Fruit fly (Drosophila melanogaster) whole organism, embryonic: ENCODE measurements around the gene CG31752.

Source experiments
- Adf1 ChIP-seq: fragments of 200-800 bp; sonication (Bioruptor generic); IDR thresholded peaks from 2 replicates; pipeline ENCODE4 v1.3.6; 2022; ENCODE audit warnings: missing biosample characterization, missing genetic modification characterization
- Atf6 ChIP-seq: fragments of 200-800 bp; sonication (Bioruptor generic); IDR thresholded peaks from 2 replicates; pipeline ENCODE4 v1.3.6; 2022; ENCODE audit warnings: missing biosample characterization, missing genetic modification characterization
- Bgb ChIP-seq: fragments of 200-800 bp; sonication (Bioruptor generic); IDR thresholded peaks from 2 replicates; pipeline ENCODE4 v1.3.6; 2022; ENCODE audit warnings: missing biosample characterization, missing genetic modification characterization; ENCODE audit not compliant: partially characterized antibody
- CG10565 ChIP-seq: fragments of 200-800 bp; sonication (Bioruptor generic); optimal IDR thresholded peaks from 3 replicates; lab custom pipeline; 2016; ENCODE audit warnings: missing biosample characterization, mild to moderate bottlenecking, missing genetic modification characterization
- CG11560 ChIP-seq: fragments of 200-800 bp; sonication (Bioruptor generic); IDR thresholded peaks from 3 replicates; pipeline ENCODE4 v1.3.6; 2022; ENCODE audit warnings: missing biosample characterization, missing genetic modification characterization
- CG12942 ChIP-seq: fragments of 200-800 bp; sonication (Bioruptor generic); optimal IDR thresholded peaks from 3 replicates; lab custom pipeline; 2016; ENCODE audit warnings: missing biosample characterization, missing genetic modification characterization
- CG15073 ChIP-seq: fragments of 200-800 bp; sonication (Bioruptor generic); optimal IDR thresholded peaks from 2 replicates; lab custom pipeline; 2016; ENCODE audit warnings: missing biosample characterization, missing genetic modification characterization
- CG15269 ChIP-seq: fragments of 200-800 bp; sonication (Bioruptor generic); optimal IDR thresholded peaks from 2 replicates; lab custom pipeline; 2018; ENCODE audit warnings: missing biosample characterization, mild to moderate bottlenecking, missing genetic modification characterization, moderate library complexity
- CG1603 ChIP-seq: fragments of 200-800 bp; sonication (Bioruptor generic); optimal IDR thresholded peaks from 2 replicates; lab custom pipeline; 2019; ENCODE audit warnings: missing biosample characterization, mild to moderate bottlenecking, missing genetic modification characterization, moderate library complexity
- CG1647 ChIP-seq: fragments of 200-800 bp; sonication (Bioruptor generic); optimal IDR thresholded peaks from 3 replicates; lab custom pipeline; 2016; ENCODE audit warnings: missing biosample characterization, missing genetic modification characterization
- CG18599 ChIP-seq: fragments of 200-800 bp; sonication (Bioruptor generic); optimal IDR thresholded peaks from 3 replicates; lab custom pipeline; 2017; ENCODE audit warnings: missing biosample characterization, missing genetic modification characterization, mild to moderate bottlenecking, moderate library complexity, missing genetic modification reagents
- CG2120 ChIP-seq: fragments of 200-800 bp; sonication (Bioruptor generic); optimal IDR thresholded peaks from 3 replicates; lab custom pipeline; 2016; ENCODE audit warnings: missing biosample characterization, missing genetic modification characterization
- CG30020 ChIP-seq: fragments of 200-800 bp; optimal IDR thresholded peaks from 2 replicates; lab custom pipeline; 2019; ENCODE audit warnings: missing biosample characterization, mild to moderate bottlenecking, missing genetic modification characterization, moderate library complexity
- CG32532 ChIP-seq: fragments of 200-800 bp; sonication (Bioruptor generic); IDR thresholded peaks from 2 replicates; pipeline ENCODE4 v1.3.6; 2022; ENCODE audit warnings: missing biosample characterization, missing genetic modification characterization
- CG32772 ChIP-seq: fragments of 200-800 bp; sonication (Bioruptor generic); IDR thresholded peaks from 2 replicates; pipeline ENCODE4 v1.3.6; 2022; ENCODE audit warnings: missing biosample characterization, missing genetic modification characterization
- CG43689 ChIP-seq: fragments of 200-800 bp; sonication (Bioruptor generic); IDR thresholded peaks from 2 replicates; pipeline ENCODE4 v1.3.6; 2022; ENCODE audit warnings: missing biosample characterization, missing genetic modification characterization
- CG4707 ChIP-seq: fragments of 200-800 bp; sonication (Bioruptor generic); optimal IDR thresholded peaks from 2 replicates; lab custom pipeline; 2018; ENCODE audit warnings: missing biosample characterization, mild to moderate bottlenecking, missing genetic modification characterization, moderate library complexity
- CG4730 ChIP-seq: fragments of 200-800 bp; sonication (Bioruptor generic); IDR thresholded peaks from 2 replicates; pipeline ENCODE4 v1.3.6; 2022; ENCODE audit warnings: missing biosample characterization, missing genetic modification characterization
- CG7839 ChIP-seq: fragments of 200-800 bp; sonication (Bioruptor generic); optimal IDR thresholded peaks from 3 replicates; lab custom pipeline; 2018; ENCODE audit warnings: missing biosample characterization, mild to moderate bottlenecking, missing genetic modification characterization, moderate library complexity
- CrebB ChIP-seq: fragments of 200-800 bp; sonication (Bioruptor generic); optimal IDR thresholded peaks from 3 replicates; lab custom pipeline; 2018; ENCODE audit warnings: missing biosample characterization, mild to moderate bottlenecking, missing genetic modification characterization
- Dip2 ChIP-seq: fragments of 200-800 bp; sonication (Bioruptor generic); IDR thresholded peaks from 2 replicates; pipeline ENCODE4 v1.3.6; 2022; ENCODE audit warnings: missing biosample characterization, missing genetic modification characterization
- GATAe ChIP-seq: fragments of 200-800 bp; sonication (Bioruptor generic); conservative IDR thresholded peaks from 2 replicates; pipeline ENCODE4 v1.3.6; 2022; ENCODE audit warnings: missing biosample characterization, missing genetic modification characterization
- H15 ChIP-seq: fragments of 200-800 bp; sonication (Bioruptor generic); IDR thresholded peaks from 3 replicates; pipeline ENCODE4 v1.3.6; 2022; ENCODE audit warnings: missing biosample characterization, missing genetic modification characterization
- Mad ChIP-seq: fragments of 200-800 bp; sonication (Bioruptor generic); optimal IDR thresholded peaks from 2 replicates; lab custom pipeline; 2016; ENCODE audit warnings: missing biosample characterization, missing genetic modification characterization
- Nf-YB ChIP-seq: fragments of 200-800 bp; sonication (Bioruptor generic); optimal IDR thresholded peaks from 3 replicates; lab custom pipeline; 2019; ENCODE audit warnings: missing biosample characterization, mild to moderate bottlenecking, missing genetic modification characterization, moderate library complexity
- PHDP ChIP-seq: fragments of 200-800 bp; sonication (Bioruptor generic); optimal IDR thresholded peaks from 3 replicates; lab custom pipeline; 2018; ENCODE audit warnings: missing biosample characterization, mild to moderate bottlenecking, missing genetic modification characterization, moderate library complexity
- Pdp1 ChIP-seq, 2 experiments: fragments of 200-800 bp; sonication (Bioruptor generic); optimal IDR thresholded peaks; 3 replicates each; lab custom pipeline; 2016; ENCODE audit warnings: missing biosample characterization in 2 of 2, missing genetic modification characterization in 2 of 2, mild to moderate bottlenecking in 1 of 2, moderate library complexity in 1 of 2
- Taf1 ChIP-seq: fragments of 200-800 bp; sonication (Bioruptor generic); IDR thresholded peaks from 2 replicates; pipeline ENCODE4 v1.3.6; 2022; ENCODE audit warnings: missing biosample characterization, missing genetic modification characterization
- YL-1 ChIP-seq: fragments of 200-800 bp; sonication (Bioruptor generic); optimal IDR thresholded peaks from 3 replicates; lab custom pipeline; 2017; ENCODE audit warnings: missing biosample characterization, mild to moderate bottlenecking, missing genetic modification characterization
- aop ChIP-seq: fragments of 200-800 bp; sonication (Bioruptor generic); IDR thresholded peaks from 2 replicates; pipeline ENCODE4 v1.3.6; 2022; ENCODE audit warnings: missing biosample characterization, missing genetic modification characterization
- ap ChIP-seq: fragments of 200-800 bp; sonication (Bioruptor generic); IDR thresholded peaks from 2 replicates; pipeline ENCODE4 v1.3.6; 2022; ENCODE audit warnings: missing biosample characterization, missing genetic modification characterization
- bigmax ChIP-seq: fragments of 200-800 bp; sonication (Bioruptor generic); optimal IDR thresholded peaks from 2 replicates; lab custom pipeline; 2018; ENCODE audit warnings: missing biosample characterization, mild to moderate bottlenecking, missing genetic modification characterization
- chm ChIP-seq: fragments of 200-800 bp; sonication (Bioruptor generic); IDR thresholded peaks from 2 replicates; pipeline ENCODE4 v1.3.6; 2022; ENCODE audit warnings: missing biosample characterization, missing genetic modification characterization
- en ChIP-seq: fragments of 200-800 bp; sonication (Bioruptor generic); optimal IDR thresholded peaks from 2 replicates; lab custom pipeline; 2016; ENCODE audit warnings: missing biosample characterization, missing genetic modification characterization
- ewg ChIP-seq: fragments of 200-800 bp; sonication (Bioruptor generic); optimal IDR thresholded peaks from 3 replicates; lab custom pipeline; 2017; ENCODE audit warnings: mild to moderate bottlenecking, missing biosample characterization, missing genetic modification reagents, missing genetic modification characterization
- ftz-f1 ChIP-seq: fragments of 200-800 bp; sonication (Bioruptor generic); optimal IDR thresholded peaks from 2 replicates; lab custom pipeline; 2016; ENCODE audit warnings: missing biosample characterization, missing genetic modification characterization
- ham ChIP-seq: fragments of 200-800 bp; sonication (Bioruptor generic); IDR thresholded peaks from 2 replicates; pipeline ENCODE4 v1.3.6; 2022; ENCODE audit warnings: missing biosample characterization, missing genetic modification characterization
- kah ChIP-seq: fragments of 200-800 bp; sonication (Bioruptor generic); optimal IDR thresholded peaks from 2 replicates; lab custom pipeline; 2018; ENCODE audit warnings: missing biosample characterization, mild to moderate bottlenecking, missing genetic modification characterization
- ken ChIP-seq: fragments of 200-800 bp; sonication (Bioruptor generic); IDR thresholded peaks from 3 replicates; pipeline ENCODE4 v1.3.6; 2022; ENCODE audit warnings: missing biosample characterization, missing genetic modification characterization
- kni ChIP-seq: fragments of 200-800 bp; sonication (Bioruptor generic); optimal IDR thresholded peaks from 3 replicates; lab custom pipeline; 2017; ENCODE audit warnings: mild to moderate bottlenecking, missing biosample characterization, missing genetic modification reagents, missing genetic modification characterization
- lab ChIP-seq: fragments of 200-800 bp; sonication (Bioruptor generic); optimal IDR thresholded peaks from 3 replicates; lab custom pipeline; 2017; ENCODE audit warnings: missing biosample characterization, missing genetic modification characterization, mild to moderate bottlenecking, moderate library complexity, missing genetic modification reagents
- lov ChIP-seq, 2 experiments: fragments of 200-800 bp in 1 of 2; fragments of >200 bp in 1 of 2; sonication (Bioruptor generic) in 1 of 2; IDR thresholded peaks in 1 of 2; optimal IDR thresholded peaks in 1 of 2; 2 replicates in 1 of 2; 3 replicates in 1 of 2; pipeline versions ENCODE4 v1.3.6 to Lab custom; 2017 to 2022; ENCODE audit warnings: missing biosample characterization in 1 of 2, missing genetic modification characterization in 1 of 2
- oc ChIP-seq: fragments of 200-800 bp; sonication (Bioruptor generic); optimal IDR thresholded peaks from 2 replicates; lab custom pipeline; 2018; ENCODE audit warnings: missing biosample characterization, mild to moderate bottlenecking, missing genetic modification characterization, moderate library complexity
- shn ChIP-seq: fragments of 200-800 bp; sonication (Bioruptor generic); optimal IDR thresholded peaks from 3 replicates; lab custom pipeline; 2016; ENCODE audit warnings: missing biosample characterization, missing genetic modification characterization
- sna ChIP-seq: fragments of 200-800 bp; sonication (Bioruptor generic); IDR thresholded peaks from 2 replicates; pipeline ENCODE4 v1.3.6; 2022; ENCODE audit warnings: missing biosample characterization, missing genetic modification characterization; ENCODE audit not compliant: partially characterized antibody
- ssp ChIP-seq: fragments of 200-800 bp; sonication (Bioruptor generic); IDR thresholded peaks from 2 replicates; pipeline ENCODE4 v1.3.6; 2022; ENCODE audit warnings: missing biosample characterization, missing genetic modification characterization
- sug ChIP-seq: fragments of 200-800 bp; optimal IDR thresholded peaks from 2 replicates; lab custom pipeline; 2019; ENCODE audit warnings: missing biosample characterization, mild to moderate bottlenecking, missing genetic modification characterization, moderate library complexity
- trem ChIP-seq: fragments of 200-800 bp; optimal IDR thresholded peaks from 3 replicates; lab custom pipeline; 2019; ENCODE audit warnings: missing biosample characterization, mild to moderate bottlenecking, missing genetic modification characterization, moderate library complexity
- z ChIP-seq: fragments of 200-800 bp; sonication (Bioruptor generic); IDR thresholded peaks from 3 replicates; pipeline ENCODE4 v1.3.6; 2022; ENCODE audit warnings: missing biosample characterization, missing genetic modification characterization
- zf30C ChIP-seq: fragments of 200-800 bp; sonication (Bioruptor generic); optimal IDR thresholded peaks from 3 replicates; lab custom pipeline; 2018; ENCODE audit warnings: missing biosample characterization, mild to moderate bottlenecking, missing genetic modification characterization

CG31752 gene

DNA sequence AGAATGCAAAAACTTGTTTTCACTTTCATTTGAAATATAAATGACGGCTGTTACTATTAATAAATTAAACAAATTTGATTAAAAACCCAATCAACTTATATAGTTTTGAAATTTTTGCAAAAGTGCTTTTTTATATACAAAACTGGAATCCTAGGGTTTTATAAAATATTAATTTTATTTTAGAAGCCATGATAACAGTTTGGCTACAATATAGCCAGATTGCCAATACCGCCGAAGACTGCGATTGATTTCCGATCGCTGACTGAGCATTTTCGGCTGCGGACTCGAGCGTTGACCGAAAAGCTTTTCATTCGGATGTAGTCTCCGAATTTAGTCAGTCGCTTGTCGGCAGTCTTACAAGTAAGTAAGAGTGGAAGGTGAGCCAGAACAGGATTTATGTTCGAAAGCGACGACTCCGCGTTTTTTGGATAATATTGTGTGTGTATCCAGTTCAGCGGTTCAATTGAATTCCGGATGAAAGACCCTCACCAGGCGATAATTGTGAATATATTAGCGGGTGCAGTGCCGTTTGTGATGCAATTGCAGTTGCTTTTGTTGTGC lies 17.8 kb downstream of the CG31752 start, which contains the start of gene Ugt36D1 (continued):
- TF ChIP-seq chm (GFP tag; lab: Robert Waterston, UW) (no peak), CG12942 (GFP tag; lab: Kevin White, UChicago) (no peak), zf30C (GFP tag; lab: Kevin White, UChicago) (no peak), CG11560 (tag; lab: Robert Waterston, UW) (no peak), ewg (GFP tag; lab: Kevin White, UChicago) (peak; percentile 13), PHDP (tag; lab: Kevin White, UChicago) (no peak), YL-1 (no peak), Dip2 (GFP tag; lab: Robert Waterston, UW) (no peak), kni (GFP tag; lab: Kevin White, UChicago) (peak; percentile 36), H15 (no peak), CG15073 (GFP tag; lab: Kevin White, UChicago) (no peak), CG18599 (GFP tag; lab: Kevin White, UChicago) (no peak), GATAe (GFP tag; lab: Robert Waterston, UW) (no peak), CG7839 (tag; lab: Kevin White, UChicago) (no peak), oc (tag; lab: Kevin White, UChicago) (peak; percentile 27), kah (GFP tag; lab: Kevin White, UChicago) (no peak), sug (tag; lab: Kevin White, UChicago) (peak; percentile 1), CG1647 (GFP tag; lab: Kevin White, UChicago) (no peak), CG4730 (GFP tag; lab: Robert Waterston, UW) (no peak), CG43689 (GFP tag; lab: Robert Waterston, UW) (no peak), bigmax (no peak), CG32772 (GFP tag; lab: Robert Waterston, UW) (no peak), aop (peak; percentile 67; the same call in 1 of the 2 replicates), CG32532 (GFP tag; lab: Robert Waterston, UW) (0 out of 2 replicates have a peak, but pooled peaks have one; percentile 24), CrebB (tag; lab: Kevin White, UChicago) (peak; percentile 4), shn (GFP tag; lab: Kevin White, UChicago) (no peak), ap (no peak), trem (no peak), Adf1 (GFP tag; lab: Robert Waterston, UW) (peak; percentile 29; the same call in 1 of the 2 replicates), Mad (GFP tag; lab: Kevin White, UChicago) (no peak), ken (GFP tag; lab: Robert Waterston, UW) (no peak), ssp (no peak), en (GFP tag; lab: Kevin White, UChicago) (no peak), CG15269 (tag; lab: Kevin White, UChicago) (peak; percentile 18), Nf-YB (GFP tag; lab: Kevin White, UChicago) (no peak), ftz-f1 (peak; percentile 53), Taf1 (GFP tag; lab: Robert Waterston, UW) (no peak), CG2120 (no peak), Bgb (GFP tag; lab: Robert Waterston, UW) (peak; percentile 52), CG30020 (no peak), lov (optimal IDR thresholded peaks at IDR 0.05; lab: Kevin White, UChicago) (no peak), lov (GFP tag; IDR thresholded peaks at IDR 0.05; lab: Robert Waterston, UW) (no peak), Pdp1 (GFP tag; optimal IDR thresholded peaks at IDR 0.05; lab: Kevin White, UChicago) (peak in 1 of 2 experiments; percentile 80), CG10565 (no peak), CG1603 (tag; lab: Kevin White, UChicago) (no peak), z (no peak), ham (GFP tag; lab: Robert Waterston, UW) (no peak), sna (GFP tag; lab: Robert Waterston, UW) (no peak), Atf6 (0 out of 2 replicates have a peak, but pooled peaks have one; percentile 12), CG4707 (GFP tag; lab: Kevin White, UChicago) (no peak), lab (peak; percentile 32)
